Fruit fly (Drosophila melanogaster) S2 (cell line): ENCODE results near the gene CG17163.

Source experiments
- CG8478 ChIP-seq: fragments of >200 bp; optimal IDR thresholded peaks from 2 replicates; lab custom pipeline; 2018
- CTCF ChIP-seq, 2 experiments: fragments of >200 bp; optimal IDR thresholded peaks; 2 replicates each; lab custom pipeline; 2018

CG17163 gene

dm6 chrX:23082407-23082905 lies at the start of gene CG17163, which contains the start of gene CG17168:
TSS of gene CG17163 (minus strand) at chrX:23082709.
TSS of gene CG17168 (plus strand) at chrX:23082738.
- TF ChIP-seq CG8478 = no peak
- no peak for TF ChIP-seq CTCF (optimal IDR thresholded peaks at IDR 0.05; lab: Kevin White, UChicago)

dm6 chrX:23105692-23106091 lies 23.2 kb upstream of the CG17163 start, which contains the start of gene ATbp:
TSS of gene ATbp (plus strand) at chrX:23106003.
- no peak for TF ChIP-seq CTCF (optimal IDR thresholded peaks at IDR 0.05; lab: Kevin White, UChicago)
- no peak for TF ChIP-seq CG8478

- TF ChIP-seq CTCF (optimal IDR thresholded peaks at IDR 0.05; lab: Kevin White, UChicago) (no peak), CG8478 (no peak)
These were observed 14.7 kb upstream of the CG17163 start for dm6 chrX:23097250-23097649.

- TF ChIP-seq CTCF (optimal IDR thresholded peaks at IDR 0.05; lab: Kevin White, UChicago) (no peak), CG8478 (no peak)
These were observed 14.3 kb upstream of the CG17163 start for dm6 chrX:23096818-23097129.

- TF ChIP-seq CG8478 = no peak
- no peak for TF ChIP-seq CTCF (optimal IDR thresholded peaks at IDR 0.05; lab: Kevin White, UChicago)
These were observed 13.8 kb upstream of the CG17163 start, which contains the start of gene CG17162 for dm6 chrX:23096117-23096817. TSS of gene CG17162 (minus strand) at chrX:23096735.

- TF ChIP-seq CTCF (optimal IDR thresholded peaks at IDR 0.05; lab: Kevin White, UChicago) (no peak), CG8478 (no peak)
These were observed 10.0 kb upstream of the CG17163 start, which contains the start of gene CG17159 for dm6 chrX:23092531-23092930. TSS of gene CG17159 (minus strand) at chrX:23092631.

- no peak for TF ChIP-seq CG8478
- no peak for TF ChIP-seq CTCF (optimal IDR thresholded peaks at IDR 0.05; lab: Kevin White, UChicago)
These were observed 9.3 kb upstream of the CG17163 start for dm6 chrX:23091811-23092210.

- TF ChIP-seq CTCF (optimal IDR thresholded peaks at IDR 0.05; lab: Kevin White, UChicago) (no peak), CG8478 (no peak)
These were observed 8.8 kb upstream of the CG17163 start for dm6 chrX:23091289-23091688.

dm6 chrX:23090474-23090873 lies 8.0 kb upstream of the CG17163 start:
- TF ChIP-seq CG8478 (no peak), CTCF (optimal IDR thresholded peaks at IDR 0.05; lab: Kevin White, UChicago) (no peak)

dm6 chrX:23089087-23089732 lies 6.7 kb upstream of the CG17163 start:
- no peak for TF ChIP-seq CG8478
- peak; percentile 76 to 77 for TF ChIP-seq CTCF (optimal IDR thresholded peaks at IDR 0.05; lab: Kevin White, UChicago)

- TF ChIP-seq CTCF (optimal IDR thresholded peaks at IDR 0.05; lab: Kevin White, UChicago) (no peak), CG8478 (no peak)
These were observed 1.9 kb upstream of the CG17163 start, which contains the start of gene CG17169 for dm6 chrX:23084372-23084771. TSS of gene CG17169 (plus strand) at chrX:23084672.

dm6 chrX:23073402-23073801 lies 9.1 kb downstream of the CG17163 start:
- TF ChIP-seq CTCF (optimal IDR thresholded peaks at IDR 0.05; lab: Kevin White, UChicago) (no peak), CG8478 (no peak)

- TF ChIP-seq CTCF (optimal IDR thresholded peaks at IDR 0.05; lab: Kevin White, UChicago) = no peak
- no peak for TF ChIP-seq CG8478
These were observed 11.2 kb downstream of the CG17163 start for dm6 chrX:23071237-23071688.

- TF ChIP-seq CTCF (optimal IDR thresholded peaks at IDR 0.05; lab: Kevin White, UChicago) (peak; percentile 24 to 76), CG8478 (no peak)
These were observed 14.7 kb downstream of the CG17163 start, which contains the start of gene CG17167 for dm6 chrX:23067521-23068459. TSS of gene CG17167 (plus strand) at chrX:23068301.

- TF ChIP-seq CG8478 (no peak), CTCF (optimal IDR thresholded peaks at IDR 0.05; lab: Kevin White, UChicago) (no peak)
These were observed 46.7 kb downstream of the CG17163 start, which contains the start of gene CG12061 for dm6 chrX:23035766-23036165. TSS of gene CG12061 (plus strand) at chrX:23036066.
